Fruit fly (Drosophila melanogaster): Measurements from ENCODE around the gene CG12795.
A peak's percentile ranks its signal among the peaks of the same experiment; 100 is the strongest.

Gene CG12795

DNA sequence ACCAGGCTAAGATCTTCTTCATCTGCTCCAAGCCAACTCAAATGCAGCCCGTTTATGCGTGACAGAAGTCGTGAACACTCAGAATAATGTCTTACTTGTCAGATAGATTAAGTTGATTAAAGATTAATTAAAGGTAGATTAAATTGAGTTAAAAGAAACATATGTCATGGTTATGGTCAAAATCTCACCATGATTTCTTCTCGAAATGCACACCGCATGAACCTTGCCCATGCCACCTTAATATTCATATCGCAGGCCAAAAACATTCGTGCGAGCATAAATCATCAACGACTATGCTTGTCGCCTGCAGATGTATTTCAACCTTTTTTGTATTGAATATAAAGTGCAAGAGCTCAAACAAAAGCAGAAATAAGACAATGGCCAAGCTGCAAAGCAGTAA is 15.2 kb upstream of the CG12795 start (continued):
- TF ChIP-seq Hr83 (GFP tag; optimal IDR thresholded peaks at IDR 0.05; ENCODE audit: poor library complexity, severe bottlenecking) (no peak), lola (GFP tag; optimal IDR thresholded peaks at IDR 0.05) (no peak), CG32264 (GFP tag; optimal IDR thresholded peaks at IDR 0.05) (peak; percentile 36), HLH106 (tag; optimal IDR thresholded peaks at IDR 0.05) (peak; percentile 87), Dfd (GFP tag; optimal IDR thresholded peaks at IDR 0.05) (no peak), OdsH (GFP tag; optimal IDR thresholded peaks at IDR 0.05) (peak; percentile 93), N (GFP tag; optimal IDR thresholded peaks at IDR 0.05) (no peak), Vsx2 (GFP tag; optimal IDR thresholded peaks at IDR 0.05; ENCODE audit: partially characterized antibody) (no peak), CrebA (GFP tag; optimal IDR thresholded peaks at IDR 0.05; ENCODE audit: borderline replicate concordance) (peak; percentile 31), h (GFP tag; optimal IDR thresholded peaks at IDR 0.05) (peak; percentile 85), sv (GFP tag; optimal IDR thresholded peaks at IDR 0.05) (no peak), fru (GFP tag; optimal IDR thresholded peaks at IDR 0.05) (peak; percentile 82), Hr78 (GFP tag; optimal IDR thresholded peaks at IDR 0.05) (no peak), Abd-B (GFP tag; optimal IDR thresholded peaks at IDR 0.05) (no peak), dl (GFP tag; optimal IDR thresholded peaks at IDR 0.05; ENCODE audit: insufficient read depth in 1 of 2, partially characterized antibody in 2 of 2) (no peak), Dif (GFP tag; optimal IDR thresholded peaks at IDR 0.05; ENCODE audit: partially characterized antibody) (no peak)

- TF ChIP-seq dl (GFP tag; optimal IDR thresholded peaks at IDR 0.05; ENCODE audit: insufficient read depth in 1 of 2, partially characterized antibody in 2 of 2) (no peak), sage (GFP tag; optimal IDR thresholded peaks at IDR 0.05) (no peak), Mio (GFP tag; optimal IDR thresholded peaks at IDR 0.05) (no peak), jim (GFP tag; optimal IDR thresholded peaks at IDR 0.05) (no peak), psq (GFP tag; optimal IDR thresholded peaks at IDR 0.05) (no peak), rgr (GFP tag; optimal IDR thresholded peaks at IDR 0.05) (no peak), GATAd (GFP tag; optimal IDR thresholded peaks at IDR 0.05) (no peak), woc (GFP tag; optimal IDR thresholded peaks at IDR 0.05) (no peak), tai (GFP tag; optimal IDR thresholded peaks at IDR 0.05) (no peak), Abd-B (GFP tag; optimal IDR thresholded peaks at IDR 0.05) (no peak), CG32264 (GFP tag; optimal IDR thresholded peaks at IDR 0.05) (no peak), lola (GFP tag; optimal IDR thresholded peaks at IDR 0.05) (no peak), N (GFP tag; optimal IDR thresholded peaks at IDR 0.05) (no peak), Myc (optimal IDR thresholded peaks at IDR 0.05) (no peak)
Observed at dm6 chr2L:3438078-3438477, 14.2 kb upstream of the CG12795 start.

DNA sequence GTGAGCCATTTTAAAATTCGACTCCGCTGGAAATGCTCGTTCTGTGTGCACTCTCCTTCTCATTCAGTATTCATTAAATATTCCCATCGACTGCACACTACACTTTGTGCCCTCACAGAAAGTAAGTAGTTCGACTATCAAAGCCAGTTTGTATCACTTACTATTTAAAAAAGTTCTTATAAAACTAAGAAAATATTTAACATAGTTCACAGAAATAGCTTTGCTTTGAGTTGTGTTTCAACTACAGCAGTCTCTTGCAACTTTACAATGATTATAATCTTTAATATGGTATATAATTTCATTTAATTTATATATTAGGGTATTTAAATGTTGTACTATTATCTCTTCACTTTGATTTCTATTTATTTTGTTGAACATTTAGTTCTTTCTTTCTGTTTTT is 12.8 kb upstream of the CG12795 start:
- TF ChIP-seq CrebA (GFP tag; optimal IDR thresholded peaks at IDR 0.05; ENCODE audit: borderline replicate concordance) (no peak), dsf (GFP tag; optimal IDR thresholded peaks at IDR 0.05; ENCODE audit: borderline replicate concordance) (no peak), dl (GFP tag; optimal IDR thresholded peaks at IDR 0.05; ENCODE audit: insufficient read depth in 1 of 2, partially characterized antibody in 2 of 2) (no peak), tai (GFP tag; optimal IDR thresholded peaks at IDR 0.05) (no peak), h (GFP tag; optimal IDR thresholded peaks at IDR 0.05) (no peak), Sp1 (GFP tag; optimal IDR thresholded peaks at IDR 0.05) (no peak), Rel (GFP tag; optimal IDR thresholded peaks at IDR 0.05) (no peak), Rel (tag; optimal IDR thresholded peaks at IDR 0.05) (no peak), rgr (GFP tag; optimal IDR thresholded peaks at IDR 0.05) (no peak), Vsx2 (GFP tag; optimal IDR thresholded peaks at IDR 0.05; ENCODE audit: partially characterized antibody) (no peak), Mio (GFP tag; optimal IDR thresholded peaks at IDR 0.05) (no peak), br (GFP tag; optimal IDR thresholded peaks at IDR 0.05) (no peak)

DNA sequence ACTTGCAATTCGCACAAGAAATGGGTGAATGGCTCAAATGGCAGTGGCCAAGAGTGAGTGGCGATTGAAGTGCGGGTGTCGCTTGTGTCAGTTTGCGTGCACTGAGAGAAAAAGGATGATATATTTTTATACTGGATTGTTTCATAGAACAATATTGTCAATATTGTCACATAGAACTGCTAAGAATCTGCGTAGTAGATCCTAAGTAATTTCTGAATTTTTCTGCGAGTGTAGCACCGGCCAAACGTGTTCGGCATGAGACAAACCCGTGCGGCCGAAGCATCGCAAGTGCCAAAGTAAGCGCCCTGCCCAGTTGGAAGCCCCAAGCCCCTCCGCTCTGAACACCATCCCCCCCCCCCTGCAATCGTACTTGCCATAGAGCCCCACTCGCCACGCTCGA is 11.9 kb upstream of the CG12795 start:
- peak; percentile 23 for TF ChIP-seq Sp1 (GFP tag; optimal IDR thresholded peaks at IDR 0.05)
- TF ChIP-seq OdsH (GFP tag; optimal IDR thresholded peaks at IDR 0.05): peak; percentile 62
- TF ChIP-seq fru (GFP tag; optimal IDR thresholded peaks at IDR 0.05): no peak
- TF ChIP-seq dmrt93B (GFP tag; optimal IDR thresholded peaks at IDR 0.05): peak; percentile 19
- TF ChIP-seq br (GFP tag; optimal IDR thresholded peaks at IDR 0.05): peak; percentile 46
- no peak for TF ChIP-seq usp (GFP tag; optimal IDR thresholded peaks at IDR 0.05)
- no peak for TF ChIP-seq Vsx2 (GFP tag; optimal IDR thresholded peaks at IDR 0.05; ENCODE audit: partially characterized antibody)
- no peak for TF ChIP-seq woc (GFP tag; optimal IDR thresholded peaks at IDR 0.05)
- TF ChIP-seq dl (GFP tag; optimal IDR thresholded peaks at IDR 0.05; ENCODE audit: insufficient read depth in 1 of 2, partially characterized antibody in 2 of 2): no peak
- TF ChIP-seq GATAd (GFP tag; optimal IDR thresholded peaks at IDR 0.05): no peak
- peak; percentile 23 for TF ChIP-seq psq (GFP tag; optimal IDR thresholded peaks at IDR 0.05)
- TF ChIP-seq lola (GFP tag; optimal IDR thresholded peaks at IDR 0.05): no peak
- no peak for TF ChIP-seq h (GFP tag; optimal IDR thresholded peaks at IDR 0.05)
- TF ChIP-seq HLH106 (tag; optimal IDR thresholded peaks at IDR 0.05): peak; percentile 40
- TF ChIP-seq jim (GFP tag; optimal IDR thresholded peaks at IDR 0.05): no peak
- TF ChIP-seq Hnf4 (GFP tag; optimal IDR thresholded peaks at IDR 0.05): peak; percentile 47
- TF ChIP-seq foxo (GFP tag; optimal IDR thresholded peaks at IDR 0.05): no peak
- no peak for TF ChIP-seq CG32264 (GFP tag; optimal IDR thresholded peaks at IDR 0.05)
